Fruit fly (Drosophila melanogaster) whole organism, larva: ENCODE measurements around the gene CG7945.
A peak's percentile ranks its signal among the peaks of the same experiment; 100 is the strongest.

Experiments used
- noc ChIP-seq: fragments of 200-800 bp; sonication (Bioruptor generic); optimal IDR thresholded peaks from 3 replicates; lab custom pipeline; 2019; ENCODE audit warnings: missing biosample characterization, mild to moderate bottlenecking, missing genetic modification characterization, moderate library complexity

CG7945 gene

DNA sequence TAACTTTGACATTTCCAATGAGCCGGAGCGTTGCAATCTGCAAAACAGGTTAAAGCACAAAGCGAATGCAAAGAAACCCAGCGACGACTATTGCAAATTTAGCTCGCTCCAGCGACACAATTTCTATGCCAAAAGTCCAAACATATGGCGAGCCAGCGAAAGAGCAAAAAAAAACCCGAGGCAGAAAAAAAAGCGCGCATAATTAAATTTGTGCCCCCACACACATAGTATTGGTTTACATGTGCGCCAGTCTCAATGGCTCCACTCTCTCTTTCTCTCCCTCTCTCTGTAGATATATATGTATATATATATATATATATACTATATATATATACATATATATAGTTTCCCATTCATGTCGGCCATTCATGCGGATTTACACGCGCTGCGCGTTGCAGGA, 16.7 kb upstream of the CG7945 start:
- no peak for TF ChIP-seq noc (tag; lab: Kevin White, UChicago)

- no peak for TF ChIP-seq noc (tag; lab: Kevin White, UChicago)
Measured at dm6 chr3L:15539903-15540409, 16.0 kb upstream of the CG7945 start.

dm6 chr3L:15538582-15539490, 14.9 kb upstream of the CG7945 start:
- peak; percentile 20 for TF ChIP-seq noc (tag; lab: Kevin White, UChicago)

DNA sequence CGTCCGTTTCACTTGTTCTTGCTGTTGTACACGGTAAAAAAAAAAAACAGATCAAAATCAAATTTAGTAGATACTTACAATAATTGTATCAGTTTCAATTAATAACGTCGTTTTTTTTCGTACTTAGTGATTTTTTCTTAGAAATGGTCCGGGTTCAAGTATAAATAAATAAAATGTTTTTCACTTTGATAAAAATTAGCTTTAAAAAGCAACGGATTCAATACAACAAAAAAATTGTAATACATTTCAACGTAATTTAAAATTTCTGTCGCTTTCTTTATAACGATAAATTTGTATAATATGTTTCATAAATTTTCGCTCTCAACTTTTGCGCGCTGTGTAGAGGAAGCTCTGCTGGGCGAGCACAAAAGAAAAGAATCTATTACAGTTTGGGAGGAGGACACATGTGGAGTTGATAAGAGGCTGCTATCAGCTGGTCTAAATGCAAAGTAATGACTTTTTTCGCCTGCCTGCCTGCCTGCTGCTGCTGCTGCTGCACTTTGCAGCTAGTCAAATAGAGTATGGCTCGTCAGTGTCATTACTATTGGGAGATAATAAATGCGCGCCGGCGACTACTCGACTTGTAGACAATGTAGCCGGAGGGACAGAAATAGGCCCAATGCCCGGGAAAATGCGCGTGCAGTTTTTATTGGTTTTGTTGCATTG, 14.1 kb upstream of the CG7945 start:
- TF ChIP-seq noc (tag; lab: Kevin White, UChicago): peak; percentile 80

DNA sequence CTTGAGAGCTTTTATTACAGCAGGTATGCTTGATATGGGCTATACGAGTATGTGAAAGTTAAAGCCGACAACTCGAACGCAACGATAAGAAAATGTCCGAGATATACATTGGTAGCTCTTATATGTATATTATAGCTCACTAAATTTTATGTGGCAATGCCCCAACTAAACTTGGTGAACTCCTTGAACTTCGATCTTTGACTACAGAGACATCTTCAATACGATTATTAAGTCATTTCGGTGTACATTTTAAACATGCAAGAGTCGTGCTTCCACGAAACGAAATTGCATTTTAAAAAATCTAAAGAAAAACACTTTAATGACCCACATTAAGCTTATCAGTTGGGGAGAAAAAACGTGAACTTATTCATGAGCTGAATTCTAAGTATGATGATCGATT, 12.6 kb upstream of the CG7945 start:
- no peak for TF ChIP-seq noc (tag; lab: Kevin White, UChicago)

DNA sequence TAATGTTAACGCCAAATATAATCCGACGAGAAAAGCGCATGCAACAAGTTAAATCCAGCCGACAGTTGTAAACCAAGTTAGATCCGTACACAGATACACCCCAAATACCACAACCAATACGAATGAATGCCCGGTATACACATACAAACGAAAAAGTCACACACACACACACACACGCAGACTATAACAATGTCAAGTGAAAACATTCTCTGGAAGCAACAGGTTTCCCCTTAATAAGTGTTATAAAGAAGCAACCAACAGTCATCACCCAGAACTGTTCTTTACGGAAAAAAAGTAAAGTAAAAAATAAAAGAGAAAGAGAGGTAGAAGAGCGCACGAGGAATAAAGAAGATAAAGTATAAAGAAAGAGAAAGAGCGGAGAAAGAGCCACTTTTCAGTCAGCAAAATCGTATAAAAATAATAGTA, 11.9 kb upstream of the CG7945 start:
- TF ChIP-seq noc (tag; lab: Kevin White, UChicago): no peak

- no peak for TF ChIP-seq noc (tag; lab: Kevin White, UChicago)
Measured at dm6 chr3L:15535228-15535598, 11.3 kb upstream of the CG7945 start, which contains the start of gene CrebA. TSS of gene CrebA (plus strand) at chr3L:15535395.

- peak; percentile 78 for TF ChIP-seq noc (tag; lab: Kevin White, UChicago)
Measured at dm6 chr3L:15534274-15535227, 10.6 kb upstream of the CG7945 start.

DNA sequence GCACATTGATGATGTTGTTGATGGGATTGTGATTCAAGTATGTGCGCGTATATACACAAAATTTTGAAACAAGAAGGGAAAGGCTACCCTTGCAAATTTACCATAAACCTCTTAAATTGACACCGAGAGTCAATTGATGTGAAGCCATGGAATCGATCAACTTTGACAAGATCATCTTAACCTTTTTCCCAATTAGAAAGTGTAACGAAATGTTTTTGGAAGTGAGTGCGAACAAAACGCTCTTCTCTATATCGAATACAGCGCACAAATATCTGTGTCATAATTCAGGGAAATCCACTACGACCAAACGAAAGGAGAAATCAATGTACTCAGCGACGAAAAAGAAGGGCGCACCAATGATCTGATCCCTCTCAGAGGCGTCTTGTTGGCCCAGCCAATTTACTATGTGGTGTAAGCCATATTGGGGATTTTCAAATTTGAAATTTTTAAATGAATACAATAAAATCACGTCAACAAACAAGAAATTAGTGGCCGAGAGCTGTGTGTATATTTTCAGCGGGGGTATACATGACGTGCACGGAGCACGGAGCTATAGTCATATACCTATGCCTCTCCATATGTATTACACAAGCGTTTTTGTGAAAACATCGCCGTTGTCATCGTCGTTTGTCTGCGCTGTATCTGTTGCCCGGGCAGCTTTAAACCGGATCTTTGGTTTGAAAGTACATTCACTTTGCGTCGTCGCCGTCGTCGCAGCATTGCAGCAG, 9.6 kb upstream of the CG7945 start:
- peak; percentile 79 for TF ChIP-seq noc (tag; lab: Kevin White, UChicago)

- TF ChIP-seq noc (tag; lab: Kevin White, UChicago): no peak
Measured at dm6 chr3L:15532368-15533030, 8.6 kb upstream of the CG7945 start.

DNA sequence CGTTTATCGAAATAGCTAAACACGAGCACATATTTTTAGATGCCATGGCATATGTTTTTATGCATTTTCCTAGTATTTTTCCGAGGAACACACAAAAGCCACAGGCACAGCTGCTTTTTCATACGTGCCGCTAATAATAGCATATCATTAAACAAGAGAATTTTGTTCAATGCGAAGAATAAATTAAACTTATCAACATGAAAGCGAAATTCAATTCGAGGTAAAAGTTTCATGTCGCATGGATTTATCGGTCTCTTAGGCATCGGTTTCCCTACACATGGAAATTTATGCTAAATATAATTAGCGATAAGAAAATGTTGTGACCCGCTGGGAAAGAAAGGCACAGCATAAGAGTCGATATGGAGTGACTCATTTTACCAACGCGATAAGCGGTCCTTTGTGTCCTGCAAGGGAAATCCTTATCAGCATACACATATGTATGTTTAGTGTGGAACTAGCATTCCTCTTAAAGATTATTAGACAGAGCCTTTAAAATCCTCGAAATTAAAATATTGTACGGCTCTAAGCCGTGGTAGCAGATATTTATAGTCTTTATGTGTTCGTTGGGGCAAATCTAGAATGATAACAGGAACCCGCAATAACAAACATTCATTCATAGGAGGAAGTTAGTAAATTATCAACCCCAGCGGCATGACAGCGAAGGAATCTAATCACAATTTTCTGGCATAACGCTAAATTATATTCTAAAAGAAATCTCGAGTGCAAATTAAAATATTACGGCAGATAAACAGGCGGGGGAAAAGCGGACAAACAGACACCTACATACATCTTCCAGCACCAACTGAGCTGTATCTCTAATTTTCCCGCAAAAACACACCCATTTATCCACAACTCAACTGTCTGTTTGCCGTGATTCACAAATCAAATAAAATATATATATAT, 7.7 kb upstream of the CG7945 start, which contains the start of gene CG43248:
Gene CG43248, minus strand, starts transcription at position 51 of the 903 bp plus-strand sequence.
- peak; percentile 80 for TF ChIP-seq noc (tag; lab: Kevin White, UChicago)

DNA sequence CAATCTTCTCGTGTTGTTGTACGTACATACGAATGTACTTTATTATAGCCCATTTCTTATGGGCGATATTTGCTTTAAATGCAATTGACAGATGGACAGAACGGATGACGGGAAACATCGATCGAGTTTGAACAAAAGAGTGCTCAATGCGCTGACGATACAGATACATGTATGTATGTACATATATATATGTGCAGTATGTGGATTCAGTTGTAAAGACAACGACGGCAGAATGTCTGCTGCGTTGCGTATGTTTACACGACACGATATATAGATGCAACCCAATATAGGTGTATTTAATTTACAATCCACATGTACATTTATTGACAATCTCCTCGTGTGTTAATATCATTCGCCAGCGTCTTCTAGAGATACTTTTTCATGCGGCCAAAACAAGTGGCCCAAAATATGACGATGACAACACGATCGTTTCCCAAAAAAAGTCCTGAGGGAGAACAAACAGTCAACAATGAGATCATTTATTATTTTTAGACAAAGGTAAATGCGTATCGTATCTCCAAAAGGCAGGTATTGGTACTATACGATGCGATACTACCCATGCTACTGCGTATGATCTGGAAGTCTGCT, 6.8 kb upstream of the CG7945 start:
- TF ChIP-seq noc (tag; lab: Kevin White, UChicago): no peak

dm6 chr3L:15530071-15530470, 6.1 kb upstream of the CG7945 start:
- TF ChIP-seq noc (tag; lab: Kevin White, UChicago): peak; percentile 71
